Fruit fly (Drosophila melanogaster): ENCODE measurements around the gene Sugb.

Sugb gene

dm6 chr3L:11691203-11691797 lies 7.5 kb downstream of the Sugb start, which contains the start of the genes Pldn and CG14135 (continued):
- TF ChIP-seq pzg (GFP tag; optimal IDR thresholded peaks at IDR 0.05) = peak; percentile 72
- no peak for TF ChIP-seq CG12942 (GFP tag; optimal IDR thresholded peaks at IDR 0.05)
- no peak for TF ChIP-seq bab2 (GFP tag; optimal IDR thresholded peaks at IDR 0.05)
- TF ChIP-seq sima (GFP tag; optimal IDR thresholded peaks at IDR 0.05) = no peak
- TF ChIP-seq ro (GFP tag; IDR thresholded peaks at IDR 0.05) = no peak
- TF ChIP-seq chm (GFP tag; IDR thresholded peaks at IDR 0.05) = no peak
- no peak for TF ChIP-seq Max (GFP tag; optimal IDR thresholded peaks at IDR 0.05)
- no peak for TF ChIP-seq CG32767 (GFP tag; IDR thresholded peaks at IDR 0.05)
- TF ChIP-seq HmgZ (tag; optimal IDR thresholded peaks at IDR 0.05) = peak; percentile 49
- TF ChIP-seq prd (optimal IDR thresholded peaks at IDR 0.05) = no peak
- TF ChIP-seq prd (GFP tag; IDR thresholded peaks at IDR 0.05) = no peak
- TF ChIP-seq Stat92E (GFP tag; optimal IDR thresholded peaks at IDR 0.05) = no peak
- no peak for TF ChIP-seq Opbp (GFP tag; IDR thresholded peaks at IDR 0.05; ENCODE audit: partially characterized antibody)
- TF ChIP-seq CTCF (GFP tag; optimal IDR thresholded peaks at IDR 0.05) = peak; percentile 64
- no peak for TF ChIP-seq hkb (optimal IDR thresholded peaks at IDR 0.05)
- TF ChIP-seq hkb (GFP tag; IDR thresholded peaks at IDR 0.05) = no peak
- no peak for TF ChIP-seq CG15269 (tag; optimal IDR thresholded peaks at IDR 0.05)
- no peak for TF ChIP-seq ERR (GFP tag; optimal IDR thresholded peaks at IDR 0.05)
- no peak for TF ChIP-seq CG7271 (tag; optimal IDR thresholded peaks at IDR 0.05)
- TF ChIP-seq nerfin-2 (GFP tag; IDR thresholded peaks at IDR 0.05; ENCODE audit: partially characterized antibody) = no peak
- no peak for TF ChIP-seq Ets65A (GFP tag)
- TF ChIP-seq hbn (GFP tag; IDR thresholded peaks at IDR 0.05; ENCODE audit: partially characterized antibody) = 0 out of 2 replicates have a peak, but pooled peaks have one; percentile 27
- TF ChIP-seq CG12155 (GFP tag; optimal IDR thresholded peaks at IDR 0.05) = no peak
- no peak for TF ChIP-seq Hr51 (GFP tag; optimal IDR thresholded peaks at IDR 0.05)
- TF ChIP-seq CG1602 (GFP tag; optimal IDR thresholded peaks at IDR 0.05) = no peak
- TF ChIP-seq sc (optimal IDR thresholded peaks at IDR 0.05) = no peak
- no peak for TF ChIP-seq sc (GFP tag; optimal IDR thresholded peaks at IDR 0.05)
- TF ChIP-seq CG9932 (GFP tag; IDR thresholded peaks at IDR 0.05) = no peak
- no peak for TF ChIP-seq NC2α (GFP tag; optimal IDR thresholded peaks at IDR 0.05)
- peak; percentile 61 for TF ChIP-seq CG13287 (GFP tag; IDR thresholded peaks at IDR 0.05; ENCODE audit: partially characterized antibody)
- TF ChIP-seq CG10565 (GFP tag; optimal IDR thresholded peaks at IDR 0.05) = no peak
- TF ChIP-seq Hmx (GFP tag; optimal IDR thresholded peaks at IDR 0.05) = no peak
- TF ChIP-seq Dll (GFP tag; IDR thresholded peaks at IDR 0.05; ENCODE audit: partially characterized antibody) = peak; percentile 61; the same call in 2 of the 4 replicates
- no peak for TF ChIP-seq ftz-f1 (GFP tag; optimal IDR thresholded peaks at IDR 0.05)
- no peak for TF ChIP-seq sr (GFP tag; IDR thresholded peaks at IDR 0.05)
- TF ChIP-seq CG17385 (GFP tag; optimal IDR thresholded peaks at IDR 0.05) = no peak
- TF ChIP-seq Oaz (GFP tag; IDR thresholded peaks at IDR 0.05) = no peak
- TF ChIP-seq CG3407 (GFP tag; optimal IDR thresholded peaks at IDR 0.05) = no peak
- TF ChIP-seq CHES-1-like (GFP tag; optimal IDR thresholded peaks at IDR 0.05) = peak; percentile 9
- TF ChIP-seq CG18262 (tag; optimal IDR thresholded peaks at IDR 0.05) = no peak
- TF ChIP-seq Nf-YB (GFP tag; optimal IDR thresholded peaks at IDR 0.05) = no peak
- no peak for TF ChIP-seq C15 (GFP tag; IDR thresholded peaks at IDR 0.05)
- TF ChIP-seq H2.0 (GFP tag; IDR thresholded peaks at IDR 0.05) = no peak
- TF ChIP-seq CG2678 (tag; optimal IDR thresholded peaks at IDR 0.05) = no peak
- TF ChIP-seq CG8765 (GFP tag; IDR thresholded peaks at IDR 0.05) = no peak
- no peak for TF ChIP-seq ci (GFP tag; IDR thresholded peaks at IDR 0.05)
- peak; percentile 53 for TF ChIP-seq trem (tag; optimal IDR thresholded peaks at IDR 0.05)
- TF ChIP-seq CG11696 (GFP tag; IDR thresholded peaks at IDR 0.05) = no peak
- no peak for TF ChIP-seq Ssrp (tag; optimal IDR thresholded peaks at IDR 0.05)
- no peak for TF ChIP-seq tup (GFP tag; optimal IDR thresholded peaks at IDR 0.05)
- no peak for TF ChIP-seq p53 (GFP tag; optimal IDR thresholded peaks at IDR 0.05)
- TF ChIP-seq kah (GFP tag; optimal IDR thresholded peaks at IDR 0.05) = no peak

Data from whole organism, embryonic.